Worm (Caenorhabditis elegans): ENCODE measurements around the gene pgap-2.
A peak's percentile ranks its signal among the peaks of the same experiment; 100 is the strongest.

- TF ChIP-seq lin-15B (tag; optimal IDR thresholded peaks at IDR 0.05) (peak; percentile 70), ama-1 (optimal IDR thresholded peaks at IDR 0.05) (peak; percentile 1), R02D3.7 (tag; optimal IDR thresholded peaks at IDR 0.05) (peak; percentile 8), tbx-2 (tag; optimal IDR thresholded peaks at IDR 0.05) (no peak), pqm-1 (tag; optimal IDR thresholded peaks at IDR 0.05) (peak; percentile 12), aly-2 (tag; optimal IDR thresholded peaks at IDR 0.05) (no peak), nhr-12 (tag; optimal IDR thresholded peaks at IDR 0.05) (no peak), zag-1 (tag; optimal IDR thresholded peaks at IDR 0.05) (no peak), nhr-25 (tag; optimal IDR thresholded peaks at IDR 0.05) (peak; percentile 54)
These were observed 12.0 kb upstream of the pgap-2 start, which contains the start of gene nifk-1 for ce11 chrIII:4693281-4693680.
